Worm (Caenorhabditis elegans) whole organism, L1 larva: ENCODE measurements around the gene C43G2.3.
"Not testable (repeated sequence)": the region's sequence is repeated elsewhere in the genome, so short reads cannot be mapped to it uniquely, and the experiment has no call there.

Experiments used
- fkh-10 ChIP-seq: sonication (generic microtip); optimal IDR thresholded peaks from 2 replicates; lab custom pipeline; 2017; ENCODE audit warnings: missing biosample characterization, missing genetic modification reagents, missing genetic modification characterization
- grh-1 ChIP-seq: fragments of 200-800 bp; sonication (Bioruptor generic); IDR thresholded peaks from 2 replicates; pipeline ENCODE4 v1.3.6; 2022; ENCODE audit warnings: missing genetic modification reagents, missing genetic modification characterization, missing compliant biosample characterization
- hpl-2 ChIP-seq: fragments of 150-350 bp; optimal IDR thresholded peaks from 2 replicates; lab custom pipeline; 2014; ENCODE audit warnings: missing biosample characterization, missing genetic modification reagents, missing genetic modification characterization
- lin-39 ChIP-seq: fragments of 150-350 bp; optimal IDR thresholded peaks from 2 replicates; lab custom pipeline; 2014; ENCODE audit warnings: missing biosample characterization, missing genetic modification reagents, missing genetic modification characterization
- nhr-77 ChIP-seq: fragments of 150-350 bp; optimal IDR thresholded peaks from 2 replicates; lab custom pipeline; 2014; ENCODE audit warnings: missing biosample characterization, missing genetic modification characterization
- unc-62 ChIP-seq: fragments of 150-350 bp; optimal IDR thresholded peaks from 2 replicates; lab custom pipeline; 2014; ENCODE audit warnings: missing biosample characterization, missing genetic modification reagents, missing genetic modification characterization

ce11 chrIV:6591010-6591746 lies 13.2 kb downstream of the C43G2.3 start, which contains the start of the genes nspb-1 and nspb-2:
- TF ChIP-seq lin-39; fkh-10 (GFP tag; lab: Kevin White, UChicago); hpl-2 (GFP tag; lab: Kevin White, UChicago); grh-1; nhr-77; unc-62 (GFP tag; lab: Kevin White, UChicago): not testable (repeated sequence)
